Fruit fly (Drosophila melanogaster): ENCODE measurements around the gene Sf3b5.

DNA sequence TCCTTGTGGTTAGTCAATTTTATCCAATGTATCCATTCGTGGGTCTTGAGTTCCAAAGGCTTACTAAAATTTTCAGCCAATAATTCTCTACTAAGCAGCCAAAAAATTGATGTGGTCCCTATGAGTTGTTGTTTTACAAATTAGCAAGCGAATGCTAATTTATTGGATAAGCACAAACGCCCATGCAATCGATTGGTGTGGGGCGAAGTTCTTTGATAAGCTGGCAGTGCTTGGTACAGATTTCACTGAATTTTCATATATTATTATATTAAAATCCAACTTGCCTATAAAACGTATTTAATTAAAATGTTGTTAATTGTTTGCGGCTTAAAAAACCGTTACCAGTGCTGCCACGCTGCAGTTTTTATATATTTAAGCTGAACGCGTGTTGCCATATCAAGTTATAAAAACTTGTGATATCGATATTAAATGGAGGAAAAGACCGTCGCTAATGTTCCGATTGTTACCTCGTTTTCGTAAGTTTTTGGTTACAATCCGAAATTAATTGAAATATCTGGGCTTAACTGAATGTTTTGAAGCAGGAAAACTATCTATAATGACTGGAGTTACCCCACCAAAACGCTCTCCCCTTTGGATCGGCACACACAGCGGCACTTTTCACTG, 11.4 kb downstream of the Sf3b5 start, which contains the start of the genes CG31100 and CG11980:
- no peak for TF ChIP-seq Dif (GFP tag; optimal IDR thresholded peaks at IDR 0.05; ENCODE audit: partially characterized antibody)
- no peak for TF ChIP-seq OdsH (GFP tag; optimal IDR thresholded peaks at IDR 0.05)
- no peak for TF ChIP-seq fru (GFP tag; optimal IDR thresholded peaks at IDR 0.05)
- no peak for TF ChIP-seq pan (optimal IDR thresholded peaks at IDR 0.05)
- TF ChIP-seq Abd-B (GFP tag; optimal IDR thresholded peaks at IDR 0.05), result no peak
- TF ChIP-seq dsf (GFP tag; optimal IDR thresholded peaks at IDR 0.05; ENCODE audit: borderline replicate concordance), result no peak
- no peak for TF ChIP-seq Hr83 (GFP tag; optimal IDR thresholded peaks at IDR 0.05; ENCODE audit: poor library complexity, severe bottlenecking)
- no peak for TF ChIP-seq foxo (GFP tag; optimal IDR thresholded peaks at IDR 0.05)
- TF ChIP-seq brk (GFP tag; optimal IDR thresholded peaks at IDR 0.05), result no peak
- no peak for TF ChIP-seq rgr (GFP tag; optimal IDR thresholded peaks at IDR 0.05)
- TF ChIP-seq Sp1 (GFP tag; optimal IDR thresholded peaks at IDR 0.05), result no peak
- no peak for TF ChIP-seq jim (GFP tag; optimal IDR thresholded peaks at IDR 0.05)
- TF ChIP-seq Mio (GFP tag; optimal IDR thresholded peaks at IDR 0.05), result no peak
